Worm (Caenorhabditis elegans): ENCODE results near the gene chil-6.

DNA sequence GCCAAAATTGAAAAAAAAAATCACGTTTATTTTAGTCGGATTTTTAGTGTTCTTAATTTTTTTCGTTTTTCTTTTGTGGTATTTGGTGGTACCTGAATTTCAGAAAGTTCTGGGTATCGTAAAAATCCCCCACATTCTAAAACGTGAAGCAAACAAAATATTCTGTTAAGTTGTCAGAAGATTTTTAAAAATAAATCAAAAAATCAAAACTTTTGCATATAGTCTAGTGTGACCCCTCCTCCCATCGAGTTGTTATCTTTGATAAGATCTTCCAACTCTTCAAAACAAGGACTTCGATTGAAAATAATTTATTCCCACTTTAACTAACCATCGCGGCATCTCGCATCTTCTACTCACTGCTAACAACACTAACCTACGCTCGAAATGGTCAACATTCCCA is 28.6 kb downstream of the chil-6 start, which contains the start of gene ZK938.1:
- TF ChIP-seq egl-27 (tag; optimal IDR thresholded peaks at IDR 0.05) (no peak), snpc-4 (tag; optimal IDR thresholded peaks at IDR 0.05) (no peak), tbx-2 (tag; optimal IDR thresholded peaks at IDR 0.05) (no peak)
